Fruit fly (Drosophila melanogaster) whole organism, prepupa: ENCODE measurements around the gene gl.

Source experiments
- CG32006 ChIP-seq: fragments of 200-800 bp; sonication (Bioruptor generic); optimal IDR thresholded peaks from 3 replicates; lab custom pipeline; 2017; ENCODE audit warnings: missing biosample characterization, mild to moderate bottlenecking, missing genetic modification characterization
- Eip78C ChIP-seq: fragments of 200-800 bp; sonication (Bioruptor generic); peaks from one replicate; lab custom pipeline; 2016; ENCODE audit warnings: missing biosample characterization, missing genetic modification characterization
- OdsH ChIP-seq: fragments of 200-800 bp; sonication (Bioruptor generic); optimal IDR thresholded peaks from 3 replicates; lab custom pipeline; 2016; ENCODE audit warnings: missing biosample characterization, missing genetic modification characterization

gl gene

DNA sequence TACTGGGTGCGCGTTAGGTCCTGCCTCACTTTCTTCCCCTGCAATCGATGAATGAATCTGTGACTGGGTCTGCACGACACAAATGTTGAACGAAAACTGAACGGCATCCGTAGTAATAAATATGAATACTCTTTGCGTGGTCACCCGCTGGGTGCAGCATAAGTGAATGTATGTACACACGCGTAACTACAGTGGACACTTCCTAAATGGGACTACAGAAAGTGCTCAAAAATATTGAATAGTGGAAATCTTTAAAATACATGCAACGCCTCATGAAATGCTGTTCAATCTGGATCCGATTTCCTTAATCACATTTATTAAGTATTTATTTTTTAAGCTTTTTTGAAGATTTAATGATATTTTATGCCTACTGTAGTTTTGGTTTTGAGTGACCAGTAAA, 43.7 kb downstream of the gl start, which contains the start of gene naz:
Gene naz, minus strand, starts transcription at position 101 of the 400 bp plus-strand sequence.
- TF ChIP-seq OdsH (GFP tag; lab: Kevin White, UChicago): no peak
- peak; percentile 32 for TF ChIP-seq Eip78C
- peak; percentile 21 for TF ChIP-seq CG32006 (GFP tag; lab: Kevin White, UChicago)
- TF ChIP-seq, all 60 proteins: peak for 2
